Fruit fly (Drosophila melanogaster): ENCODE data around the gene CG15739.

Gene CG15739

dm6 chrX:11905144-11905543, 32.0 kb downstream of the CG15739 start, which contains the start of gene Upf1 (continued):
- TF ChIP-seq CG4424 (GFP tag; optimal IDR thresholded peaks at IDR 0.05) (peak; percentile 4), fd102C (GFP tag; optimal IDR thresholded peaks at IDR 0.05) (no peak), pita (GFP tag; optimal IDR thresholded peaks at IDR 0.05) (no peak), CG12236 (GFP tag; optimal IDR thresholded peaks at IDR 0.05) (no peak), CG2129 (GFP tag; IDR thresholded peaks at IDR 0.05; ENCODE audit: partially characterized antibody) (peak; percentile 79), YL-1 (GFP tag; optimal IDR thresholded peaks at IDR 0.05) (peak; percentile 21), mld (GFP tag; IDR thresholded peaks at IDR 0.05; ENCODE audit: partially characterized antibody) (peak; percentile 92), CG13624 (GFP tag; optimal IDR thresholded peaks at IDR 0.05) (peak; percentile 6), pho (GFP tag; optimal IDR thresholded peaks at IDR 0.05) (no peak), bbx (GFP tag; IDR thresholded peaks at IDR 0.05; ENCODE audit: partially characterized antibody) (peak; percentile 93), CG4328 (GFP tag; optimal IDR thresholded peaks at IDR 0.05) (no peak), trem (tag; optimal IDR thresholded peaks at IDR 0.05) (peak; percentile 27), CG17612 (GFP tag; IDR thresholded peaks at IDR 0.05) (no peak), CG7786 (GFP tag; optimal IDR thresholded peaks at IDR 0.05) (no peak), CG8944 (GFP tag; optimal IDR thresholded peaks at IDR 0.05) (no peak), Sin3A (optimal IDR thresholded peaks at IDR 0.05) (peak; percentile 12), pzg (GFP tag; optimal IDR thresholded peaks at IDR 0.05) (peak; percentile 61), CG1024 (GFP tag; IDR thresholded peaks at IDR 0.05) (no peak), GATAe (GFP tag; conservative IDR thresholded peaks at IDR 0.05) (no peak), Ets97D (GFP tag; optimal IDR thresholded peaks at IDR 0.05) (peak; percentile 36), CG3995 (GFP tag; optimal IDR thresholded peaks at IDR 0.05) (peak; percentile 96), pum (GFP tag; optimal IDR thresholded peaks at IDR 0.05) (no peak), CHES-1-like (GFP tag; optimal IDR thresholded peaks at IDR 0.05) (peak; percentile 18), Rfx (GFP tag; IDR thresholded peaks at IDR 0.05) (peak; percentile 54; the same call in 1 of the 2 replicates), CG2712 (tag; optimal IDR thresholded peaks at IDR 0.05) (no peak), klu (GFP tag; IDR thresholded peaks at IDR 0.05) (no peak), unc-4 (GFP tag; IDR thresholded peaks at IDR 0.05; ENCODE audit: partially characterized antibody) (peak; percentile 85), Bgb (GFP tag; IDR thresholded peaks at IDR 0.05; ENCODE audit: partially characterized antibody) (peak; percentile 95), row (GFP tag; IDR thresholded peaks at IDR 0.05) (peak; percentile 87), Rx (GFP tag; IDR thresholded peaks at IDR 0.05) (no peak), usp (GFP tag; optimal IDR thresholded peaks at IDR 0.05) (no peak), CG42726 (GFP tag; IDR thresholded peaks at IDR 0.05; ENCODE audit: partially characterized antibody) (peak; percentile 88), CG15514 (GFP tag; optimal IDR thresholded peaks at IDR 0.05) (peak; percentile 25), mam (GFP tag; optimal IDR thresholded peaks at IDR 0.05) (peak; percentile 30), Blimp-1 (GFP tag; optimal IDR thresholded peaks at IDR 0.05) (no peak), CG17829 (tag; optimal IDR thresholded peaks at IDR 0.05) (no peak), Stat92E (GFP tag; optimal IDR thresholded peaks at IDR 0.05) (no peak), vfl (GFP tag; optimal IDR thresholded peaks at IDR 0.05) (no peak), CG6654 (GFP tag; optimal IDR thresholded peaks at IDR 0.05) (no peak), CG4617 (GFP tag; optimal IDR thresholded peaks at IDR 0.05; ENCODE audit: borderline replicate concordance) (peak; percentile 66), CG30020 (tag; optimal IDR thresholded peaks at IDR 0.05) (peak; percentile 49), HLHmδ (GFP tag; optimal IDR thresholded peaks at IDR 0.05) (no peak), CG10274 (GFP tag; optimal IDR thresholded peaks at IDR 0.05) (no peak), HHEX (GFP tag; optimal IDR thresholded peaks at IDR 0.05) (no peak), vvl (GFP tag; IDR thresholded peaks at IDR 0.05) (peak; percentile 39; the same call in 1 of the 2 replicates), knrl (GFP tag; IDR thresholded peaks at IDR 0.05; ENCODE audit: partially characterized antibody) (peak; percentile 94), Lim3 (GFP tag; IDR thresholded peaks at IDR 0.05) (no peak), jigr1 (GFP tag; IDR thresholded peaks at IDR 0.05) (no peak; the same call in 2 of the 3 replicates), al (GFP tag; IDR thresholded peaks at IDR 0.05) (0 out of 2 replicates have a peak, but pooled peaks have one; percentile 26), croc (GFP tag; conservative IDR thresholded peaks at IDR 0.05) (no peak), inv (GFP tag; IDR thresholded peaks at IDR 0.05; ENCODE audit: partially characterized antibody) (peak; percentile 92)

All from whole organism, embryonic.